Worm (Caenorhabditis elegans): ENCODE results near the gene swsn-3.
A peak's percentile ranks its signal among the peaks of the same experiment; 100 is the strongest.

Gene swsn-3

DNA sequence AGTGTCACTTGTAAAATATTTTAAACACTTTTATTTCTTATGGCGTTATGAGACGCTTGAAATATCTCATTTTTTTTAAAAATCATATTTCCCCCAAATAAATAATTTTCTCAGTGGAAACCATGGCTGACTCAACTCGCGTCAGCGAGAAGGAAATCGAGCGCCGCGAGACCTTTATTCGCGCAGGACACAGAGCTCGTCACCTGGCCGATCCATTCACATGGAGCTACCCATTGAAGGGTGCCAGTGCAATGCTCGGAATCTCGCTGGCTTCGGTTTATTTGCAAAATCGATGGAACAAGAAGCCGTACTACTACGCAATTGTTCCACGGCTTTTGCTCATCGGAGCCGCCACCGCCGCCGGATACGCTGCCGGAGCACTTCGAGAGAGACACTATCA is 18.3 kb upstream of the swsn-3 start, which contains the start of gene nduc-2:
Gene nduc-2, plus strand, starts transcription at position 113 of the 400 bp plus-strand sequence.
- TF ChIP-seq fax-1 (tag; optimal IDR thresholded peaks at IDR 0.05), result no peak
- no peak for TF ChIP-seq ets-4 (tag; optimal IDR thresholded peaks at IDR 0.05)
- no peak for TF ChIP-seq hlh-6 (tag; optimal IDR thresholded peaks at IDR 0.05)
- no peak for TF ChIP-seq C08G9.2 (tag; optimal IDR thresholded peaks at IDR 0.05)
- no peak for TF ChIP-seq nhr-11 (tag; optimal IDR thresholded peaks at IDR 0.05)
- TF ChIP-seq odd-2 (tag; optimal IDR thresholded peaks at IDR 0.05), result no peak
- TF ChIP-seq elt-4 (tag; optimal IDR thresholded peaks at IDR 0.05), result no peak
- no peak for TF ChIP-seq ztf-16 (tag; optimal IDR thresholded peaks at IDR 0.05)
- no peak for TF ChIP-seq zip-5 (tag; optimal IDR thresholded peaks at IDR 0.05)
- TF ChIP-seq hlh-30 (tag; optimal IDR thresholded peaks at IDR 0.05; ENCODE audit: insufficient read depth), result no peak
- TF ChIP-seq madf-2 (tag; optimal IDR thresholded peaks at IDR 0.05), result no peak
- TF ChIP-seq elt-2 (tag; optimal IDR thresholded peaks at IDR 0.05), result no peak
- TF ChIP-seq ceh-6 (GFP tag; optimal IDR thresholded peaks at IDR 0.05), result no peak
- TF ChIP-seq ceh-19 (GFP tag; optimal IDR thresholded peaks at IDR 0.05), result no peak
- TF ChIP-seq ceh-24 (tag; optimal IDR thresholded peaks at IDR 0.05), result no peak
- no peak for TF ChIP-seq pqm-1 (tag; optimal IDR thresholded peaks at IDR 0.05)

DNA sequence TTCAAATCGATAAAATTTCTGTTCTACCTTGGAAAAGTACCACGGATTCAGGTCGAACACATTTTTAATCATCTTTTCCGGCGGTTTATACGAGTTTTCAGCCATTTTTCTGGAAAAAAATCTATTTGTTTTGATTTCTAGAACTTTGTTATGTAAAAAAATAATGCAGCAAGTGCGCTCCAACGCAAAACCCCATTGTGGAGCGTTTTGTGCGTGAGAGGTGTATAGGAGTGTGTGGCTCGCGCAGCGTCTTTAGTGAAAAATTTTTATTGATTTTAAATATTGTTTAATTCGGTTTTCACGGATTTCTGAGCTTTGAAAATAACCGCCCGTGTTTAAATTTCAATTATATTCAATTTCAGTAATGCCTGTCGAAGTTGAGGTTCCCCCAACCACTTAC is 17.4 kb upstream of the swsn-3 start, which contains the start of gene Y71H2AM.20:
Gene Y71H2AM.20, minus strand, starts transcription at position 109 of the 400 bp plus-strand sequence.
- TF ChIP-seq nfya-1 (tag; optimal IDR thresholded peaks at IDR 0.05) (peak; percentile 95), sdc-2 (tag; optimal IDR thresholded peaks at IDR 0.05) (no peak), madf-2 (tag; optimal IDR thresholded peaks at IDR 0.05) (peak; percentile 53), odd-2 (tag; optimal IDR thresholded peaks at IDR 0.05) (no peak), tbx-7 (tag; optimal IDR thresholded peaks at IDR 0.05) (peak; percentile 40), unc-86 (tag; optimal IDR thresholded peaks at IDR 0.05) (peak; percentile 77), ceh-2 (tag; optimal IDR thresholded peaks at IDR 0.05) (peak; percentile 51), ceh-48 (tag; optimal IDR thresholded peaks at IDR 0.05) (peak; percentile 93), sox-2 (GFP tag; IDR thresholded peaks at IDR 0.05) (peak; percentile 66), syd-9 (tag; optimal IDR thresholded peaks at IDR 0.05) (peak; percentile 62), pax-1 (tag; optimal IDR thresholded peaks at IDR 0.05) (peak; percentile 62), C08G9.2 (tag; optimal IDR thresholded peaks at IDR 0.05) (peak; percentile 38), ref-2 (tag; optimal IDR thresholded peaks at IDR 0.05) (peak; percentile 92), unc-55 (GFP tag; optimal IDR thresholded peaks at IDR 0.05) (peak; percentile 50), F13H6.1 (tag; optimal IDR thresholded peaks at IDR 0.05) (peak; percentile 13), pqm-1 (tag; optimal IDR thresholded peaks at IDR 0.05) (peak; percentile 19), ceh-18 (tag; optimal IDR thresholded peaks at IDR 0.05) (peak; percentile 95), eyg-1 (tag; optimal IDR thresholded peaks at IDR 0.05) (no peak), fkh-10 (GFP tag; optimal IDR thresholded peaks at IDR 0.05) (peak; percentile 76), ahr-1 (tag; optimal IDR thresholded peaks at IDR 0.05) (peak; percentile 8), tbx-2 (tag; optimal IDR thresholded peaks at IDR 0.05) (peak; percentile 88), ceh-45 (GFP tag; IDR thresholded peaks at IDR 0.05) (no peak), hlh-30 (tag; optimal IDR thresholded peaks at IDR 0.05; ENCODE audit: insufficient read depth) (peak; percentile 54), ets-4 (tag; optimal IDR thresholded peaks at IDR 0.05) (peak; percentile 79), nhr-11 (tag; optimal IDR thresholded peaks at IDR 0.05) (no peak), rnt-1 (tag; optimal IDR thresholded peaks at IDR 0.05) (peak; percentile 90), ceh-34 (tag; optimal IDR thresholded peaks at IDR 0.05) (peak; percentile 90), ceh-31 (tag; optimal IDR thresholded peaks at IDR 0.05) (peak; percentile 91), lim-6 (tag; optimal IDR thresholded peaks at IDR 0.05) (peak; percentile 67), unc-3 (GFP tag; conservative IDR thresholded peaks at IDR 0.05) (peak; percentile 39; the same call in 1 of the 2 replicates), unc-3 (tag; optimal IDR thresholded peaks at IDR 0.05) (peak; percentile 53), fkh-6 (tag; optimal IDR thresholded peaks at IDR 0.05) (no peak), ceh-24 (tag; optimal IDR thresholded peaks at IDR 0.05) (no peak), pat-9 (tag; optimal IDR thresholded peaks at IDR 0.05) (peak; percentile 22), ceh-6 (GFP tag; optimal IDR thresholded peaks at IDR 0.05) (peak; percentile 19), elt-2 (tag; optimal IDR thresholded peaks at IDR 0.05) (peak; percentile 72), dve-1 (tag; optimal IDR thresholded peaks at IDR 0.05) (peak; percentile 69), npax-4 (tag; optimal IDR thresholded peaks at IDR 0.05) (no peak), ztf-16 (tag; optimal IDR thresholded peaks at IDR 0.05) (peak; percentile 75), unc-42 (tag; optimal IDR thresholded peaks at IDR 0.05) (peak; percentile 96), pros-1 (tag; optimal IDR thresholded peaks at IDR 0.05) (peak; percentile 17), ceh-22 (tag; optimal IDR thresholded peaks at IDR 0.05) (no peak), ceh-30 (tag; optimal IDR thresholded peaks at IDR 0.05) (peak; percentile 76), ceh-14 (tag; optimal IDR thresholded peaks at IDR 0.05) (peak; percentile 81), K02D7.2 (tag; optimal IDR thresholded peaks at IDR 0.05) (no peak)

Data from whole organism, late embryonic.